Worm (Caenorhabditis elegans) whole organism, mixed stage, embryonic: ENCODE results near the gene acl-8.

Experiments used
- M03D4.4 ChIP-seq: sonication (generic microtip); optimal IDR thresholded peaks from 2 replicates; lab custom pipeline; 2017; ENCODE audit warnings: mild to moderate bottlenecking, missing genetic modification characterization, missing compliant biosample characterization
- bed-3 ChIP-seq: fragments of 200-800 bp; sonication (Bioruptor generic); optimal IDR thresholded peaks from 3 replicates; lab custom pipeline; 2018; ENCODE audit warnings: mild to moderate bottlenecking, missing genetic modification characterization, moderate library complexity, missing compliant biosample characterization
- blmp-1 ChIP-seq: fragments of 150-350 bp; optimal IDR thresholded peaks from 2 replicates; lab custom pipeline; 2014; ENCODE audit warnings: missing biosample characterization, missing genetic modification characterization
- ceh-39 ChIP-seq: fragments of 150-350 bp; optimal IDR thresholded peaks from 2 replicates; lab custom pipeline; 2014; ENCODE audit warnings: missing biosample characterization, missing genetic modification characterization
- ceh-43 ChIP-seq: fragments of 200-800 bp; sonication (Bioruptor generic); optimal IDR thresholded peaks from 2 replicates; lab custom pipeline; 2018; ENCODE audit warnings: mild to moderate bottlenecking, missing genetic modification characterization, moderate library complexity, missing compliant biosample characterization
- ceh-83 ChIP-seq: fragments of 200-800 bp; sonication (Bioruptor generic); optimal IDR thresholded peaks from 2 replicates; lab custom pipeline; 2018; ENCODE audit warnings: mild to moderate bottlenecking, missing genetic modification characterization, missing compliant biosample characterization
- ces-1 ChIP-seq: fragments of 150-350 bp; optimal IDR thresholded peaks from 2 replicates; lab custom pipeline; 2014; ENCODE audit warnings: missing biosample characterization, missing genetic modification reagents, missing genetic modification characterization
- cnd-1 ChIP-seq: fragments of 200-800 bp; sonication (Bioruptor generic); optimal IDR thresholded peaks from 2 replicates; lab custom pipeline; 2018; ENCODE audit warnings: mild to moderate bottlenecking, missing genetic modification characterization, missing compliant biosample characterization
- drap-1 ChIP-seq: fragments of 200-800 bp; sonication (Bioruptor generic); optimal IDR thresholded peaks from 3 replicates; lab custom pipeline; 2018; ENCODE audit warnings: mild to moderate bottlenecking, missing genetic modification characterization, missing compliant biosample characterization
- elt-1 ChIP-seq: sonication (generic microtip); optimal IDR thresholded peaks from 2 replicates; lab custom pipeline; 2017; ENCODE audit warnings: missing genetic modification characterization, mild to moderate bottlenecking, missing compliant biosample characterization, antibody characterized with exemption, moderate library complexity, borderline replicate concordance; ENCODE audit not compliant: insufficient read depth
- elt-3 ChIP-seq: fragments of 150-350 bp; optimal IDR thresholded peaks from 2 replicates; lab custom pipeline; 2014; ENCODE audit warnings: missing biosample characterization, missing genetic modification characterization
- flh-1 ChIP-seq: fragments of 200-800 bp; sonication (Bioruptor generic); optimal IDR thresholded peaks from 2 replicates; lab custom pipeline; 2018; ENCODE audit warnings: mild to moderate bottlenecking, missing genetic modification characterization, moderate library complexity, missing compliant biosample characterization
- ham-2 ChIP-seq: fragments of 200-800 bp; sonication (Bioruptor generic); optimal IDR thresholded peaks from 2 replicates; lab custom pipeline; 2018; ENCODE audit warnings: mild to moderate bottlenecking, missing genetic modification characterization, missing compliant biosample characterization
- hlh-1 ChIP-seq: fragments of 150-350 bp; optimal IDR thresholded peaks from 2 replicates; lab custom pipeline; 2014; ENCODE audit warnings: missing biosample characterization, missing genetic modification reagents, missing genetic modification characterization
- lin-13 ChIP-seq: fragments of 150-350 bp; optimal IDR thresholded peaks from 2 replicates; lab custom pipeline; 2014; ENCODE audit warnings: missing biosample characterization, missing genetic modification characterization
- lin-32 ChIP-seq: fragments of 200-800 bp; sonication (Bioruptor generic); optimal IDR thresholded peaks from 2 replicates; lab custom pipeline; 2018; ENCODE audit warnings: mild to moderate bottlenecking, missing genetic modification characterization, missing compliant biosample characterization
- lsy-2 ChIP-seq: fragments of 150-350 bp; optimal IDR thresholded peaks from 2 replicates; lab custom pipeline; 2014; ENCODE audit warnings: missing biosample characterization, missing genetic modification characterization
- mab-5 ChIP-seq: fragments of 150-350 bp; optimal IDR thresholded peaks from 2 replicates; lab custom pipeline; 2014; ENCODE audit warnings: missing biosample characterization, missing genetic modification characterization
- mls-2 ChIP-seq: sonication (generic microtip); optimal IDR thresholded peaks from 2 replicates; lab custom pipeline; 2016; ENCODE audit warnings: mild to moderate bottlenecking, missing genetic modification characterization, moderate library complexity, missing compliant biosample characterization
- nhr-12 ChIP-seq: fragments of 150-350 bp; optimal IDR thresholded peaks from 2 replicates; lab custom pipeline; 2014; ENCODE audit warnings: missing biosample characterization, missing genetic modification characterization
- nhr-2 ChIP-seq: fragments of 150-350 bp; optimal IDR thresholded peaks from 2 replicates; lab custom pipeline; 2014; ENCODE audit warnings: missing biosample characterization, missing genetic modification characterization
- nhr-237 ChIP-seq: fragments of 150-350 bp; optimal IDR thresholded peaks from 2 replicates; lab custom pipeline; 2014; ENCODE audit warnings: missing biosample characterization, missing genetic modification characterization
- nhr-28 ChIP-seq: fragments of 150-350 bp; optimal IDR thresholded peaks from 2 replicates; lab custom pipeline; 2014; ENCODE audit warnings: missing biosample characterization, missing genetic modification characterization
- nhr-76 ChIP-seq: sonication (generic microtip); optimal IDR thresholded peaks from 2 replicates; lab custom pipeline; 2017; ENCODE audit warnings: missing biosample characterization, missing genetic modification characterization
- sem-2 ChIP-seq: fragments of 200-800 bp; sonication (Bioruptor generic); optimal IDR thresholded peaks from 2 replicates; lab custom pipeline; 2018; ENCODE audit warnings: mild to moderate bottlenecking, missing genetic modification characterization, missing compliant biosample characterization
- snpc-4 ChIP-seq: fragments of 150-350 bp; optimal IDR thresholded peaks from 2 replicates; lab custom pipeline; 2014; ENCODE audit warnings: missing biosample characterization, missing genetic modification characterization
- sptf-1 ChIP-seq: sonication (generic microtip); optimal IDR thresholded peaks from 2 replicates; lab custom pipeline; 2017; ENCODE audit warnings: mild to moderate bottlenecking, missing genetic modification characterization, moderate library complexity, missing compliant biosample characterization
- unc-120 ChIP-seq: sonication (generic microtip); optimal IDR thresholded peaks from 2 replicates; lab custom pipeline; 2017; ENCODE audit warnings: missing genetic modification characterization, missing compliant biosample characterization; ENCODE audit not compliant: poor library complexity, severe bottlenecking
- unc-39 ChIP-seq: fragments of 150-350 bp; optimal IDR thresholded peaks from 2 replicates; lab custom pipeline; 2014; ENCODE audit warnings: missing biosample characterization, missing genetic modification characterization
- zip-8 ChIP-seq: fragments of 150-350 bp; optimal IDR thresholded peaks from 2 replicates; lab custom pipeline; 2014; ENCODE audit warnings: missing biosample characterization, missing genetic modification characterization
- ztf-11 ChIP-seq: fragments of 150-350 bp; optimal IDR thresholded peaks from 2 replicates; lab custom pipeline; 2014; ENCODE audit warnings: missing biosample characterization, missing genetic modification characterization

acl-8 gene

ce11 chrV:6436332-6436731, 14.3 kb upstream of the acl-8 start, which contains the start of gene hpo-19:
Gene hpo-19 (plus strand): TSS chrV:6436645.
- TF ChIP-seq ham-2 (no peak), hlh-1 (no peak), ceh-43 (GFP tag; lab: Kevin White, UChicago) (no peak), ces-1 (GFP tag; lab: Kevin White, UChicago) (no peak), bed-3 (no peak), lsy-2 (tag; lab: Kevin White, UChicago) (no peak), unc-120 (tag; lab: Kevin White, UChicago) (no peak), nhr-12 (tag; lab: Kevin White, UChicago) (no peak), M03D4.4 (tag; lab: Kevin White, UChicago) (no peak), sptf-1 (tag; lab: Kevin White, UChicago) (no peak), snpc-4 (tag; lab: Kevin White, UChicago) (no peak), ceh-39 (tag; lab: Kevin White, UChicago) (no peak), nhr-237 (tag; lab: Kevin White, UChicago) (no peak), nhr-28 (tag; lab: Kevin White, UChicago) (no peak), nhr-2 (tag; lab: Kevin White, UChicago) (no peak), flh-1 (GFP tag; lab: Kevin White, UChicago) (no peak), elt-1 (tag; lab: Kevin White, UChicago) (no peak), zip-8 (tag; lab: Kevin White, UChicago) (no peak), nhr-76 (no peak)

ce11 chrV:6438601-6439000, 12.1 kb upstream of the acl-8 start, which contains the start of gene T05H4.4:
Gene T05H4.4 (plus strand): TSS chrV:6438901.
- TF ChIP-seq ceh-39 (tag; lab: Kevin White, UChicago) (no peak), sptf-1 (tag; lab: Kevin White, UChicago) (no peak), unc-120 (tag; lab: Kevin White, UChicago) (no peak), lin-13 (tag; lab: Kevin White, UChicago) (no peak), snpc-4 (tag; lab: Kevin White, UChicago) (no peak), mab-5 (tag; lab: Kevin White, UChicago) (no peak), drap-1 (no peak), ceh-83 (no peak), nhr-28 (tag; lab: Kevin White, UChicago) (no peak), nhr-12 (tag; lab: Kevin White, UChicago) (no peak), hlh-1 (no peak), flh-1 (GFP tag; lab: Kevin White, UChicago) (no peak), blmp-1 (no peak), ceh-43 (GFP tag; lab: Kevin White, UChicago) (no peak), ham-2 (no peak), mls-2 (tag; lab: Kevin White, UChicago) (no peak), lsy-2 (tag; lab: Kevin White, UChicago) (no peak), lin-32 (GFP tag; lab: Kevin White, UChicago) (no peak), sem-2 (GFP tag; lab: Kevin White, UChicago) (no peak)

- TF ChIP-seq mab-5 (tag; lab: Kevin White, UChicago) (no peak), cnd-1 (tag; lab: Kevin White, UChicago) (no peak), elt-1 (tag; lab: Kevin White, UChicago) (no peak), ceh-39 (tag; lab: Kevin White, UChicago) (no peak), bed-3 (no peak), lin-13 (tag; lab: Kevin White, UChicago) (no peak)
Observed at ce11 chrV:6441613-6442012, 9.1 kb upstream of the acl-8 start, which contains the start of gene T05H4.15. Gene T05H4.15 (minus strand): TSS chrV:6441713.

ce11 chrV:6442037-6442436, 8.6 kb upstream of the acl-8 start, which contains the start of gene T05H4.3:
Gene T05H4.3 (plus strand): TSS chrV:6442337.
- TF ChIP-seq unc-39 (tag; lab: Kevin White, UChicago), result no peak
- TF ChIP-seq nhr-76, result no peak
- no peak for TF ChIP-seq ztf-11 (tag; lab: Kevin White, UChicago)
- no peak for TF ChIP-seq ham-2
- TF ChIP-seq ceh-83, result no peak
- TF ChIP-seq zip-8 (tag; lab: Kevin White, UChicago), result no peak
- TF ChIP-seq elt-3 (tag; lab: Kevin White, UChicago), result no peak
- no peak for TF ChIP-seq lin-32 (GFP tag; lab: Kevin White, UChicago)
- TF ChIP-seq ceh-39 (tag; lab: Kevin White, UChicago), result no peak
- TF ChIP-seq hlh-1, result no peak
- TF ChIP-seq drap-1, result no peak
